Fruit fly (Drosophila melanogaster): Measurements from ENCODE around the gene wcy.

Gene wcy

DNA sequence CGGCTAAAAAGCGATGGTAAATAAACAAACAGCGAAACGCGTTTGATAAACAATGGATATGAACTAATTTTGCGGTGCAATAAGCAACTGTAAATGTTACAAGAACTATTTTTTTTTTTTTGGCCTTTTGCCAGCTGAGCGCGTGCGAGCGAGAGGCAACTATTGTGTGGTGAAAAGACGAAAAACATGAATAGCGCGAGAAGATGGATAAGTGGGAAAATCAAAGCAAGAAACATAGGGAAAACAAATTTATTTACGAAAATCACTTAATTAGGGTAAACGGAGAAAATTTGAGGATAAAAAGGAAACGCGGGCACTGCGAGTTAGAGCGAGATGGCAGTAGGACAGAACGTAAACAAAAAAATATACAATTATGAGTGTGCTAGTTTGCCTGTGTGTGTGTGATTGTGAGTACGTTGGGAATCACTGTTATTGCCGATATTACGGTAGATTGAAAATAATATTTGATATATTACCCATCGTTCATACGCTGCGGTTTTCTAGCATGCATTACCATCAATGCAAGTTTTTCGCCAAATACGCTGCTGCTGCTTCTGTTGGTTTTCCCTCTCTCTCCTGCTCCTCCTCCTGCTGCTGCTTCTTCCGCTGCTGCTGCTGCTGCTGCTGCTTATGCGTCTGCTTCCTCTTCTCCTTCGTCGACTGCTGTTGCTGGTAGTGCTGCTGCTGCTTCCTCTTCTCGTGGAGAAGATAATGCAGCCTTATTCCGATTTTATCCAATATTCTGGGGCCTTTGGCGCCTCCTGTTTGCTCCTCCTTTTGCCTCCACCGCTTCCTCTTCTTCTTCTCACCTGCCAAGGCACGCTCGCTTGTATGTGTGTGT, 1.0 kb downstream of the wcy start:
- no peak for TF ChIP-seq CG8319 (GFP tag; optimal IDR thresholded peaks at IDR 0.05)
- TF ChIP-seq Hr4 (GFP tag; optimal IDR thresholded peaks at IDR 0.05) = no peak
- TF ChIP-seq Hr39 (GFP tag; optimal IDR thresholded peaks at IDR 0.05) = no peak
- TF ChIP-seq fd85E (GFP tag; optimal IDR thresholded peaks at IDR 0.05) = no peak
- TF ChIP-seq CG3032 (tag; optimal IDR thresholded peaks at IDR 0.05) = no peak

DNA sequence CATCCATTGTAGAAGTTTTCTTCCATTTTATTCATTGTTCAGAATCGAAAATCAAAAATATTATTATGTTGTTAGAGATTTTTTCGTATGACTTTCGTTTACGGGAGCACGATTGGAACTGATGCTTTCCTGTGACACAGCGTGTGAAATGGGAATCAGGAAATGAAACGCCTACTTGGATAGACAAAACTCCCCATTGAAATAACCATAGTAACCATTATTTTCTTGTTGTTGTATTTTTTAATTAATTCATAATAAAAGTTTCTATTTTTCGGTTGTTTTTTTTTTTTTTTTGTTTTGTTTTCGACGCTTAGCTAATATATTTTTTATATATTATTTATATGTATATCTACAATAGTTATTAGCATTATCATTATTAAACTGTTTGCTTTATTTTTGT, 9.3 kb downstream of the wcy start, which contains the start of gene CG43077:
TSS of gene CG43077 (minus strand) at position 101 of the 400 bp plus-strand sequence.
- TF ChIP-seq CG9139 (GFP tag; optimal IDR thresholded peaks at IDR 0.05) = no peak
- TF ChIP-seq CG6808 (GFP tag; optimal IDR thresholded peaks at IDR 0.05) = no peak
- no peak for TF ChIP-seq Sox102F (GFP tag; optimal IDR thresholded peaks at IDR 0.05)
- TF ChIP-seq Eip93F (GFP tag; optimal IDR thresholded peaks at IDR 0.05) = no peak
- TF ChIP-seq topi (GFP tag; optimal IDR thresholded peaks at IDR 0.05) = no peak
- no peak for TF ChIP-seq Hr39 (GFP tag; optimal IDR thresholded peaks at IDR 0.05)
- no peak for TF ChIP-seq Hr38 (GFP tag; optimal IDR thresholded peaks at IDR 0.05)
- TF ChIP-seq Sox14 (GFP tag; optimal IDR thresholded peaks at IDR 0.05) = no peak
- TF ChIP-seq ss (GFP tag; optimal IDR thresholded peaks at IDR 0.05) = no peak
- no peak for TF ChIP-seq CG4318 (GFP tag; optimal IDR thresholded peaks at IDR 0.05)
- TF ChIP-seq pdm3 (GFP tag; optimal IDR thresholded peaks at IDR 0.05) = no peak
- TF ChIP-seq svp (GFP tag) = no peak
- TF ChIP-seq CG7368 (GFP tag; optimal IDR thresholded peaks at IDR 0.05) = no peak
- TF ChIP-seq net (GFP tag; optimal IDR thresholded peaks at IDR 0.05) = no peak
- no peak for TF ChIP-seq Blimp-1 (GFP tag; optimal IDR thresholded peaks at IDR 0.05)
- no peak for TF ChIP-seq OdsH (GFP tag; optimal IDR thresholded peaks at IDR 0.05)
- TF ChIP-seq CG8319 (GFP tag; optimal IDR thresholded peaks at IDR 0.05) = no peak
- no peak for TF ChIP-seq Ets21C (GFP tag; optimal IDR thresholded peaks at IDR 0.05)
- no peak for TF ChIP-seq Eip75B (GFP tag; optimal IDR thresholded peaks at IDR 0.05)

DNA sequence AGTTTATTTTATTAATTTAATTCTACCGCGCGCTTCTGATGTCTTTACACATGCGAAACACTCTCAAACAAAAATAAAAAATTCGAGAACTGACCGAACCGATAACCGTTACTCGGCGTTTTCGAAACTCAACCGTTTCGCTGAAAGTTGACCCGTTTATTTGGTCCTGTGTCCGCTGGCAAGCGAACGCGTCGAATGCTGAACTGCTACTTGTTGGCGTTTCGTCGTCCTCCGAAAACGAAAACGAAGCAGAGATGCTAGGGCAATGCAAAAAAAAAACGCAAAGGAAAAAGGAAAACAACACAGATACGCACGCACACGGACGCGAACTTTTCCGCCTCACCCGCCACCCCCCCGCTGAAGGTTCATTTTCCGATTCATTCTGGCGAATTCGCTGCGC, 11.1 kb downstream of the wcy start, which contains the start of gene CG45002:
TSS of gene CG45002 (minus strand) at position 101 of the 400 bp plus-strand sequence.
- no peak for TF ChIP-seq CG6808 (GFP tag; optimal IDR thresholded peaks at IDR 0.05)
- TF ChIP-seq CG16779 (tag; optimal IDR thresholded peaks at IDR 0.05) = no peak
- no peak for TF ChIP-seq CG3919 (GFP tag; optimal IDR thresholded peaks at IDR 0.05)
- no peak for TF ChIP-seq ss (GFP tag; optimal IDR thresholded peaks at IDR 0.05)
- no peak for TF ChIP-seq Blimp-1 (GFP tag; optimal IDR thresholded peaks at IDR 0.05)
- TF ChIP-seq net (GFP tag; optimal IDR thresholded peaks at IDR 0.05) = no peak
- TF ChIP-seq Met (GFP tag; optimal IDR thresholded peaks at IDR 0.05) = no peak
- TF ChIP-seq OdsH (GFP tag; optimal IDR thresholded peaks at IDR 0.05) = no peak
- TF ChIP-seq CG11762 (GFP tag; optimal IDR thresholded peaks at IDR 0.05; ENCODE audit: insufficient read depth) = no peak
- TF ChIP-seq CG3032 (tag; optimal IDR thresholded peaks at IDR 0.05) = no peak
- TF ChIP-seq spab (GFP tag; optimal IDR thresholded peaks at IDR 0.05) = no peak
- no peak for TF ChIP-seq CG11294 (GFP tag; IDR thresholded peaks at IDR 0.05)
- no peak for TF ChIP-seq CG1621 (tag; optimal IDR thresholded peaks at IDR 0.05)
- no peak for TF ChIP-seq Sox102F (GFP tag; optimal IDR thresholded peaks at IDR 0.05)
- no peak for TF ChIP-seq cyc (GFP tag; optimal IDR thresholded peaks at IDR 0.05)
- TF ChIP-seq CG15336 (GFP tag; IDR thresholded peaks at IDR 0.05) = no peak
- no peak for TF ChIP-seq salr (GFP tag; optimal IDR thresholded peaks at IDR 0.05)

DNA sequence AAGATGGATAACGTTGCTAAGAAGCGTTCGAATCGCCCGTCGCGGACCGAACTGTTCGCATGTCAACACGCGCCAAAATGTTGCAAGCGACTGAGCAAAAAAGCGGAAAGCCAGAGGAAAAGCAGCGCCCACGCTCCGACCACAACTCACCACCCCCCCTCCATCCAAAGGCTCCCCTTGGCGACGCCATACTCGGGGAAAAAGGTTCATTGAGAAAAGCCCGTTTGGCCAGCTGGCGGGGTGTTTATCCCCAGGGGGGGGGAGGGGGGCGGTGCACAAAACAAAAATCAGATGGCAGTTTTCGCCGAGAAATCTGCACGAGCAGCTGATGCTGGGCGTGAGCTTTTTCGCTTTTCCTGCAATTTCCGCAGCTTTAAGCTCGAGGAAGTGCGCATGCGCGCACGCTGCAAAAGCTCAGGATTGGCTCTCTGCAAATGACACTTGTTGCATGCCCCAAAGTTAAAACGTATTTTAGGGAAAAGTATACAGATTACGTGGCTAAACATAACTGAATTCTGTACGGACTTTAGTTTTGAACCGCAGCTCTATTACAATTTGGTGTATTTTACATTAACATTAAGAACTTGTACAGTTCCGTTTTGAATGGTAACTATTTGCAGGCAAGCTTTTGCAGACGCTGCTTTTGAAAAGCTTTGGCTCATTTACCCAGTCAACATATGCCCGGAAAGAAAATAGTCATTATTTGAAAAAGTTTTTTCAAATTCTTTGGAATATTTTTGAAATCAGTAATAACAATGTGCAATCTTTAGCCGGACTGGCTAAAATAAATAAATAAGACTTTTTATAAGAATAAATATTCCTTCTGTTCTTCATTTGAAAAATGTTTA, 29.7 kb downstream of the wcy start:
- no peak for TF ChIP-seq Sox14 (GFP tag; optimal IDR thresholded peaks at IDR 0.05)
- TF ChIP-seq Eip75B (GFP tag; optimal IDR thresholded peaks at IDR 0.05) = no peak
- TF ChIP-seq lz (GFP tag; optimal IDR thresholded peaks at IDR 0.05) = no peak
- no peak for TF ChIP-seq Eip93F (GFP tag; optimal IDR thresholded peaks at IDR 0.05)
- no peak for TF ChIP-seq CG15336 (GFP tag; IDR thresholded peaks at IDR 0.05)

Data from whole organism, prepupa.